Worm (Caenorhabditis elegans) whole organism, L1 larva: ENCODE data around the gene sars-2.

ENCODE experiments used
- ama-1 ChIP-seq: fragments of 150-350 bp; optimal IDR thresholded peaks from 2 replicates; lab custom pipeline; 2014
- isw-1 ChIP-seq: fragments of 200-800 bp; sonication (Bioruptor generic); IDR thresholded peaks from 2 replicates; pipeline ENCODE4 v1.3.6; 2022; ENCODE audit warnings: missing genetic modification characterization, missing compliant biosample characterization
- lsy-2 ChIP-seq, 2 experiments: fragments of 150-350 bp; optimal IDR thresholded peaks; 2 replicates each; lab custom pipeline; 2014; ENCODE audit warnings: missing biosample characterization in 2 of 2, missing genetic modification characterization in 2 of 2
- mdl-1 ChIP-seq, 2 experiments: fragments of 150-350 bp; optimal IDR thresholded peaks; 2 replicates each; lab custom pipeline; 2014 to 2017; ENCODE audit warnings: missing biosample characterization in 2 of 2, missing genetic modification characterization in 2 of 2, inconsistent platforms in 1 of 2
- nhr-237 ChIP-seq: fragments of 150-350 bp; optimal IDR thresholded peaks from 2 replicates; lab custom pipeline; 2014; ENCODE audit warnings: missing biosample characterization, missing genetic modification characterization
- nhr-28 ChIP-seq: fragments of 150-350 bp; optimal IDR thresholded peaks from 2 replicates; lab custom pipeline; 2014; ENCODE audit warnings: missing biosample characterization, missing genetic modification characterization
- pqm-1 ChIP-seq: sonication (generic microtip); optimal IDR thresholded peaks from 3 replicates; lab custom pipeline; 2017; ENCODE audit warnings: missing biosample characterization, missing genetic modification characterization
- snpc-4 ChIP-seq: fragments of 150-350 bp; optimal IDR thresholded peaks from 2 replicates; lab custom pipeline; 2014; ENCODE audit warnings: missing biosample characterization, missing genetic modification characterization
- unc-130 ChIP-seq: fragments of 150-350 bp; optimal IDR thresholded peaks from 2 replicates; lab custom pipeline; 2017; ENCODE audit warnings: missing biosample characterization, missing genetic modification characterization, inconsistent platforms
- unc-62 ChIP-seq: fragments of 150-350 bp; optimal IDR thresholded peaks from 2 replicates; lab custom pipeline; 2014; ENCODE audit warnings: missing biosample characterization, missing genetic modification reagents, missing genetic modification characterization
- unc-86 ChIP-seq: sonication (generic microtip); optimal IDR thresholded peaks from 2 replicates; lab custom pipeline; 2016; ENCODE audit warnings: missing genetic modification characterization, missing compliant biosample characterization
- ztf-11 ChIP-seq, 2 experiments: sonication (generic microtip); optimal IDR thresholded peaks; 2 replicates each; lab custom pipeline; 2016 to 2017; ENCODE audit warnings: missing genetic modification characterization in 2 of 2, missing biosample characterization in 1 of 2, missing compliant biosample characterization in 1 of 2

DNA sequence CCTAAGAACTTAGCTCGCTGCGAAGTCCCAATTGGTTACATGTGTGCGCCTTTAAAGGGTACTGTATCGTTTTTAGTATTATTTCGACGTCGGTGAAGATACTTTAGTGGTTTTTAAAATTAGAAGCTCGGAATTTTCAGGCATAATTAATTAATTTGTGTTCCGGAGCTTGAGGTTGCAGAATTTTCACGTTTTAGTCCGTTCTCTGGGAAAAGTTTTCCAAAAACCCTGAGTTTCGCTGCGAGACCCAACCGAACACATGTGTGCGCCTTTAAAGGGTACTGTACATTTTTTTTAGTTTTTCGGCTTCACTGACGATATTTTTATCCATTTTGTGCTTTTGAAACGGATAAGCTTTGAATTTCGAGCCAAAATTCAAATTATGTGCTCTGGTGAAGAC, 36.1 kb downstream of the sars-2 start:
- TF ChIP-seq ama-1 (no peak), pqm-1 (tag; lab: Kevin White, UChicago) (no peak), snpc-4 (tag; lab: Kevin White, UChicago) (no peak), mdl-1 (tag; optimal IDR thresholded peaks at IDR 0.05; lab: Kevin White, UChicago) (no peak), unc-62 (GFP tag; lab: Kevin White, UChicago) (no peak), isw-1 (no peak), ztf-11 (tag; optimal IDR thresholded peaks at IDR 0.05; lab: Kevin White, UChicago) (no peak), lsy-2 (tag; optimal IDR thresholded peaks at IDR 0.05; lab: Kevin White, UChicago) (no peak), nhr-237 (no peak), unc-130 (tag; lab: Kevin White, UChicago) (no peak), unc-86 (tag; lab: Kevin White, UChicago) (no peak), nhr-28 (tag; lab: Kevin White, UChicago) (no peak)
